Worm (Caenorhabditis elegans) whole organism, early embryonic: Measurements from ENCODE around the gene mrt-2.
"Not testable (repeated sequence)": the region's sequence is repeated elsewhere in the genome, so short reads cannot be mapped to it uniquely, and the experiment has no call there.

Source experiments
- B0310.2 ChIP-seq: sonication (generic microtip); optimal IDR thresholded peaks from 2 replicates; lab custom pipeline; 2016; ENCODE audit warnings: mild to moderate bottlenecking, missing genetic modification characterization, missing compliant biosample characterization
- F13C5.2 ChIP-seq: sonication (generic microtip); optimal IDR thresholded peaks from 2 replicates; lab custom pipeline; 2017; ENCODE audit warnings: mild to moderate bottlenecking, missing genetic modification characterization, inconsistent platforms, missing compliant biosample characterization
- ama-1 ChIP-seq: fragments of 150-350 bp; optimal IDR thresholded peaks from 2 replicates; lab custom pipeline; 2014
- ceh-36 ChIP-seq: sonication (generic microtip); optimal IDR thresholded peaks from 2 replicates; lab custom pipeline; 2016; ENCODE audit warnings: missing genetic modification characterization, inconsistent platforms, missing compliant biosample characterization
- hmbx-1 ChIP-seq: sonication (generic microtip); optimal IDR thresholded peaks from 2 replicates; lab custom pipeline; 2016; ENCODE audit warnings: mild to moderate bottlenecking, missing genetic modification characterization, missing compliant biosample characterization
- hnd-1 ChIP-seq: sonication (generic microtip); optimal IDR thresholded peaks from 2 replicates; lab custom pipeline; 2016; ENCODE audit warnings: missing genetic modification characterization, missing compliant biosample characterization
- sea-1 ChIP-seq: fragments of 200-800 bp; sonication (Bioruptor generic); conservative IDR thresholded peaks from 2 replicates; pipeline ENCODE4 v1.3.6; 2022; ENCODE audit warnings: missing genetic modification characterization, missing compliant biosample characterization
- tbx-37 ChIP-seq: fragments of 200-800 bp; sonication (Bioruptor generic); conservative IDR thresholded peaks from 2 replicates; pipeline ENCODE4 v1.3.6; 2022; ENCODE audit warnings: missing genetic modification reagents, missing genetic modification characterization, missing compliant biosample characterization
- tra-4 ChIP-seq: sonication (generic microtip); optimal IDR thresholded peaks from 2 replicates; lab custom pipeline; 2017; ENCODE audit warnings: missing genetic modification characterization, missing compliant biosample characterization

DNA sequence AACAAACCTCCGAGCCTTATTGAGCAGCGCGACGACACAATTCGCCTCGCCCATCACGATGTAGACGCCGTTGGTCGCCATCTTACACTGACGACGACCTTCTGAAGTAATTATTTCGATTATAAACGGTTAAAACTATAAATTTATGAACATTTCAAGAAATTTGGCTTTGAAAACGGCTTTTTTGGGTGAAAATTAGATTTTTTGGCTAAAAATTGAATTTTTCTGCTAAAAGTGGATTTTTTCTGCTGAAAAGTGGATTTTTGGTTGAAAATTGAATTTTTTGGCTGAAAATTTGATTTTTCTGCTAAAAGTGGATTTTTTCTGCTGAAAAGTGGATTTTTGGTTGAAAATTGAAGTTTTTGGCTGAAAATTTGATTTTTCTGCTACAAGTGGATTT, 27.0 kb downstream of the mrt-2 start, which contains the start of gene gbf-1:
- TF ChIP-seq tra-4 (tag; lab: Kevin White, UChicago); ama-1 (lab: Kevin White, UChicago); hmbx-1 (tag; lab: Kevin White, UChicago); ceh-36; B0310.2 (tag; lab: Kevin White, UChicago); tbx-37 (GFP tag; lab: Robert Waterston, UW); hnd-1; sea-1; F13C5.2 (tag; lab: Kevin White, UChicago): not testable (repeated sequence)
